Worm (Caenorhabditis elegans) whole organism, L4 larva: Measurements from ENCODE around the gene B0035.22.

Experiments used
- arid-1 ChIP-seq: fragments of 200-800 bp; sonication (Bioruptor generic); conservative IDR thresholded peaks from 2 replicates; pipeline ENCODE4 v1.3.6; 2022; ENCODE audit warnings: missing genetic modification reagents, missing genetic modification characterization, missing compliant biosample characterization
- dpl-1 ChIP-seq: fragments of 150-350 bp; optimal IDR thresholded peaks from 2 replicates; lab custom pipeline; 2014; ENCODE audit warnings: missing biosample characterization, missing genetic modification reagents, missing genetic modification characterization
- fos-1 ChIP-seq: fragments of 150-350 bp; optimal IDR thresholded peaks from 2 replicates; lab custom pipeline; 2014; ENCODE audit warnings: missing biosample characterization, missing genetic modification characterization
- jun-1 ChIP-seq: fragments of 150-350 bp; optimal IDR thresholded peaks from 2 replicates; lab custom pipeline; 2014; ENCODE audit warnings: missing biosample characterization, missing genetic modification reagents, missing genetic modification characterization
- lim-7 ChIP-seq: fragments of 200-800 bp; sonication (Bioruptor generic); IDR thresholded peaks from 2 replicates; pipeline ENCODE4 v1.3.6; 2022; ENCODE audit warnings: missing genetic modification characterization, missing compliant biosample characterization
- madf-9 ChIP-seq: fragments of 200-800 bp; sonication (Bioruptor generic); conservative IDR thresholded peaks from 2 replicates; pipeline ENCODE4 v1.3.6; 2022; ENCODE audit warnings: missing genetic modification reagents, missing genetic modification characterization, missing compliant biosample characterization
- mep-1 ChIP-seq: fragments of 150-350 bp; sonication (generic microtip); optimal IDR thresholded peaks from 3 replicates; lab custom pipeline; 2014; ENCODE audit warnings: missing biosample characterization, missing genetic modification characterization
- nhr-11 ChIP-seq: fragments of 150-350 bp; optimal IDR thresholded peaks from 2 replicates; lab custom pipeline; 2014; ENCODE audit warnings: missing biosample characterization, missing genetic modification characterization
- skn-1 ChIP-seq: fragments of 150-350 bp; optimal IDR thresholded peaks from 2 replicates; lab custom pipeline; 2014; ENCODE audit warnings: missing biosample characterization, missing genetic modification characterization
- unc-62 ChIP-seq, 3 experiments: fragments of 150-350 bp in 1 of 3; sonication (generic microtip); optimal IDR thresholded peaks in 2 of 3; peaks in 1 of 3; 1 replicate in 1 of 3; 2 replicates in 2 of 3; lab custom pipeline; 2014 to 2017; ENCODE audit warnings: missing biosample characterization in 3 of 3, missing genetic modification characterization in 3 of 3, missing genetic modification reagents in 3 of 3, missing genotype in 1 of 3
- ztf-11 ChIP-seq: fragments of 150-350 bp; optimal IDR thresholded peaks from 2 replicates; lab custom pipeline; 2014; ENCODE audit warnings: missing biosample characterization, missing genetic modification characterization

DNA sequence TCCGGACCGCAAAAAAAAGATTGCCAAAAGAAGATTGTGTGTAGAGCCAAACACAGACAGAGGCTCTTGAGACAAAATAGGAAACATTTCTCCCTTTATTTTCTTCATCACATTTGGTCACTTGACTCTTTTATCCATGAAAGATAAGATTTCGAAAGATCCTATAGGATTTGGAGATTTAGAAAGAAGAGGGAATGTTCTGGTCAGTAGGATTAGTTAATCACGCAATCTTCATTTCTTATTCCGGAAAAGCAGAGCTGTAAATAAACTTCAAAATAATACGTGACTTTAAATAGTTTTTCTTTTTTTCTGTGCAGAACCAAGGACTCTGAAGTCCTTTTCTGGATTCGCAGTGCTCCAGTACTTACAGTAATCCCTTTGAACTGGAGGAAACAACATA lies 32.3 kb downstream of the B0035.22 start:
- no peak for TF ChIP-seq jun-1 (tag; lab: Kevin White, UChicago)
- TF ChIP-seq arid-1 (GFP tag; lab: Robert Waterston, UW): no peak
- TF ChIP-seq madf-9 (GFP tag; lab: Robert Waterston, UW): no peak
- no peak for TF ChIP-seq dpl-1 (GFP tag; lab: Kevin White, UChicago)
- TF ChIP-seq nhr-11 (tag; lab: Kevin White, UChicago): no peak
- no peak for TF ChIP-seq fos-1 (tag; lab: Kevin White, UChicago)
- TF ChIP-seq unc-62 (GFP tag; optimal IDR thresholded peaks at IDR 0.05 in 1 of 2; lab: Kevin White, UChicago): no peak
- TF ChIP-seq unc-62 (tag; optimal IDR thresholded peaks at IDR 0.05; lab: Kevin White, UChicago): no peak
- no peak for TF ChIP-seq lim-7 (GFP tag; lab: Robert Waterston, UW)
- TF ChIP-seq skn-1 (tag; lab: Kevin White, UChicago): no peak
- no peak for TF ChIP-seq mep-1 (tag; lab: Kevin White, UChicago)
- TF ChIP-seq ztf-11 (tag; lab: Kevin White, UChicago): no peak
